Worm (Caenorhabditis elegans): ENCODE data around the gene BE10.4.
"Not testable (repeated sequence)": the region's sequence is repeated elsewhere in the genome, so short reads cannot be mapped to it uniquely, and the experiment has no call there.

Gene BE10.4

ce11 chrIII:12847623-12848022, 34.3 kb downstream of the BE10.4 start:
- peak; percentile 53 for TF ChIP-seq nhr-80 (tag; optimal IDR thresholded peaks at IDR 0.05)
- TF ChIP-seq F22D6.2 (tag; optimal IDR thresholded peaks at IDR 0.05) = no peak
- no peak for TF ChIP-seq atf-7 (tag; optimal IDR thresholded peaks at IDR 0.05)
- TF ChIP-seq xnd-1 (tag; optimal IDR thresholded peaks at IDR 0.05) = no peak
- no peak for TF ChIP-seq mel-28 (tag; optimal IDR thresholded peaks at IDR 0.05; ENCODE audit: borderline replicate concordance)
- no peak for TF ChIP-seq him-1 (tag; optimal IDR thresholded peaks at IDR 0.05)
- no peak for TF ChIP-seq unc-62 (GFP tag; optimal IDR thresholded peaks at IDR 0.05)
- TF ChIP-seq cebp-1 (GFP tag; IDR thresholded peaks at IDR 0.05) = no peak
- TF ChIP-seq cebp-1 (tag; optimal IDR thresholded peaks at IDR 0.05) = peak; percentile 34

ce11 chrIII:12848173-12848572, 34.9 kb downstream of the BE10.4 start:
- not testable (repeated sequence) for TF ChIP-seq snpc-4 (GFP tag; optimal IDR thresholded peaks at IDR 0.05)
- TF ChIP-seq snpc-4 (tag; optimal IDR thresholded peaks at IDR 0.05) = peak in 2 of 4 experiments; percentile 67 to 76

ce11 chrIII:12848981-12849589, 35.8 kb downstream of the BE10.4 start:
- no peak for TF ChIP-seq nhr-27 (tag; optimal IDR thresholded peaks at IDR 0.05)
- no peak for TF ChIP-seq nfya-1 (tag; optimal IDR thresholded peaks at IDR 0.05; ENCODE audit: borderline replicate concordance, insufficient read depth)
- TF ChIP-seq fkh-3 (tag; optimal IDR thresholded peaks at IDR 0.05) = no peak
- TF ChIP-seq ztf-28 (GFP tag; IDR thresholded peaks at IDR 0.05) = no peak
- TF ChIP-seq hlh-26 (GFP tag; conservative IDR thresholded peaks at IDR 0.05) = no peak
- TF ChIP-seq attf-5 (GFP tag; optimal IDR thresholded peaks at IDR 0.05) = no peak
- no peak for TF ChIP-seq Y79H2A.3 (GFP tag; conservative IDR thresholded peaks at IDR 0.05)
- no peak for TF ChIP-seq let-607 (tag; optimal IDR thresholded peaks at IDR 0.05)
- no peak for TF ChIP-seq nhr-179 (tag; optimal IDR thresholded peaks at IDR 0.05)
- TF ChIP-seq pbrm-1 (GFP tag; IDR thresholded peaks at IDR 0.05) = no peak
- no peak for TF ChIP-seq ZK185.1 (tag; optimal IDR thresholded peaks at IDR 0.05; ENCODE audit: poor library complexity, severe bottlenecking)
- no peak for TF ChIP-seq gei-17 (GFP tag; optimal IDR thresholded peaks at IDR 0.05)
- TF ChIP-seq madf-3 (GFP tag; IDR thresholded peaks at IDR 0.05) = no peak
- TF ChIP-seq bed-2 (GFP tag; IDR thresholded peaks at IDR 0.05) = no peak
- no peak for TF ChIP-seq let-526 (GFP tag; IDR thresholded peaks at IDR 0.05)
- TF ChIP-seq zim-3 (tag; optimal IDR thresholded peaks at IDR 0.05) = no peak
- no peak for TF ChIP-seq lin-26 (GFP tag; IDR thresholded peaks at IDR 0.05)
- TF ChIP-seq unc-62 (GFP tag; optimal IDR thresholded peaks at IDR 0.05) = no peak
- no peak for TF ChIP-seq mel-28 (tag; optimal IDR thresholded peaks at IDR 0.05; ENCODE audit: borderline replicate concordance)
- TF ChIP-seq ztf-25 (GFP tag; IDR thresholded peaks at IDR 0.05) = 0 out of 2 replicates have a peak, but pooled peaks have one; percentile 22
- TF ChIP-seq nhr-90 (tag; optimal IDR thresholded peaks at IDR 0.05) = no peak
- peak; percentile 52 for TF ChIP-seq somi-1 (GFP tag; optimal IDR thresholded peaks at IDR 0.05)
- no peak for TF ChIP-seq ceh-91 (GFP tag; IDR thresholded peaks at IDR 0.05)
- no peak for TF ChIP-seq mxl-1 (tag; optimal IDR thresholded peaks at IDR 0.05)
- no peak for TF ChIP-seq F10E7.11 (tag; optimal IDR thresholded peaks at IDR 0.05)
- TF ChIP-seq cebp-2 (GFP tag; IDR thresholded peaks at IDR 0.05) = 0 out of 2 replicates have a peak, but pooled peaks have one; percentile 1
- TF ChIP-seq snpc-4 (GFP tag; optimal IDR thresholded peaks at IDR 0.05) = no peak
- TF ChIP-seq snpc-4 (tag; optimal IDR thresholded peaks at IDR 0.05) = peak in 3 of 4 experiments; percentile 9 to 61 (median 42)
- no peak for TF ChIP-seq athp-1 (tag; optimal IDR thresholded peaks at IDR 0.05)
- no peak for TF ChIP-seq ztf-22 (GFP tag; optimal IDR thresholded peaks at IDR 0.05)
